Worm (Caenorhabditis elegans) whole organism, young adult: ENCODE measurements around the gene txt-6.

Experiments
- B0261.1 ChIP-seq: sonication (generic microtip); optimal IDR thresholded peaks from 2 replicates; lab custom pipeline; 2016; ENCODE audit warnings: mild to moderate bottlenecking, missing genetic modification characterization, moderate library complexity, missing compliant biosample characterization
- B0336.3 ChIP-seq: fragments of 200-800 bp; sonication (Bioruptor generic); IDR thresholded peaks from 2 replicates; pipeline ENCODE4 v1.3.6; 2022; ENCODE audit warnings: missing genetic modification characterization, missing compliant biosample characterization
- F10E7.11 ChIP-seq: sonication (generic microtip); optimal IDR thresholded peaks from 2 replicates; lab custom pipeline; 2017; ENCODE audit warnings: mild to moderate bottlenecking, missing genetic modification characterization, moderate library complexity, missing compliant biosample characterization
- F33H1.4 ChIP-seq: fragments of 200-800 bp; sonication (Bioruptor generic); IDR thresholded peaks from 2 replicates; pipeline ENCODE4 v1.3.6; 2022; ENCODE audit warnings: missing genetic modification reagents, missing genetic modification characterization, missing compliant biosample characterization
- F55B11.4 ChIP-seq: sonication (generic microtip); optimal IDR thresholded peaks from 2 replicates; lab custom pipeline; 2016; ENCODE audit warnings: missing compliant biosample characterization, missing genetic modification characterization, borderline replicate concordance; ENCODE audit not compliant: insufficient read depth
- F57C9.4 ChIP-seq: sonication (generic microtip); optimal IDR thresholded peaks from 2 replicates; lab custom pipeline; 2017; ENCODE audit warnings: mild to moderate bottlenecking, missing genetic modification characterization, missing compliant biosample characterization
- Y53G8AR.9 ChIP-seq: fragments of 200-800 bp; sonication (Bioruptor generic); conservative IDR thresholded peaks from 2 replicates; pipeline ENCODE4 v1.3.6; 2022; ENCODE audit warnings: missing genetic modification reagents, missing genetic modification characterization, missing compliant biosample characterization
- Y95B8A.8 ChIP-seq: fragments of 200-800 bp; sonication (Bioruptor generic); IDR thresholded peaks from 2 replicates; pipeline ENCODE4 v1.3.6; 2022; ENCODE audit warnings: missing genetic modification reagents, missing genetic modification characterization, missing compliant biosample characterization
- ZK185.1 ChIP-seq: sonication (generic microtip); optimal IDR thresholded peaks from 2 replicates; lab custom pipeline; 2016; ENCODE audit warnings: mild to moderate bottlenecking, missing genetic modification characterization, missing compliant biosample characterization; ENCODE audit not compliant: poor library complexity, severe bottlenecking
- aptf-2 ChIP-seq: fragments of 200-800 bp; sonication (Bioruptor generic); conservative IDR thresholded peaks from 2 replicates; pipeline ENCODE4 v1.3.6; 2022; ENCODE audit warnings: missing genetic modification reagents, missing genetic modification characterization, missing compliant biosample characterization
- aptf-3 ChIP-seq: fragments of 200-800 bp; sonication (Bioruptor generic); IDR thresholded peaks from 2 replicates; pipeline ENCODE4 v1.3.6; 2022; ENCODE audit warnings: missing genetic modification characterization, missing compliant biosample characterization
- atf-7 ChIP-seq: sonication (generic microtip); optimal IDR thresholded peaks from 2 replicates; lab custom pipeline; 2017; ENCODE audit warnings: mild to moderate bottlenecking, missing genetic modification characterization, missing compliant biosample characterization
- bed-1 ChIP-seq: fragments of 200-800 bp; sonication (Bioruptor generic); IDR thresholded peaks from 2 replicates; pipeline ENCODE4 v1.3.6; 2022; ENCODE audit warnings: missing genetic modification reagents, missing genetic modification characterization, missing compliant biosample characterization
- cebp-1 ChIP-seq, 2 experiments: fragments of 200-800 bp in 1 of 2; sonication (Bioruptor generic) in 1 of 2; sonication (generic microtip) in 1 of 2; IDR thresholded peaks in 1 of 2; optimal IDR thresholded peaks in 1 of 2; 2 replicates each; pipeline versions ENCODE4 v1.3.6 to Lab custom; 2017 to 2022; ENCODE audit warnings: missing compliant biosample characterization in 2 of 2, missing genetic modification characterization in 2 of 2, mild to moderate bottlenecking in 1 of 2, missing genetic modification reagents in 1 of 2, moderate library complexity in 1 of 2
- cebp-2 ChIP-seq: fragments of 200-800 bp; sonication (Bioruptor generic); IDR thresholded peaks from 2 replicates; pipeline ENCODE4 v1.3.6; 2022; ENCODE audit warnings: missing genetic modification characterization, missing compliant biosample characterization
- ceh-40 ChIP-seq: fragments of 200-800 bp; sonication (Bioruptor generic); IDR thresholded peaks from 2 replicates; pipeline ENCODE4 v1.3.6; 2022; ENCODE audit warnings: missing genetic modification characterization, missing compliant biosample characterization
- ceh-58 ChIP-seq: fragments of 200-800 bp; sonication (Bioruptor generic); IDR thresholded peaks from 2 replicates; pipeline ENCODE4 v1.3.6; 2022; ENCODE audit warnings: missing genetic modification characterization, missing compliant biosample characterization
- ceh-91 ChIP-seq: fragments of 200-800 bp; sonication (Bioruptor generic); IDR thresholded peaks from 2 replicates; pipeline ENCODE4 v1.3.6; 2022; ENCODE audit warnings: missing genetic modification reagents, missing genetic modification characterization, missing compliant biosample characterization
- chd-7 ChIP-seq: sonication (generic microtip); optimal IDR thresholded peaks from 2 replicates; lab custom pipeline; 2016; ENCODE audit warnings: mild to moderate bottlenecking, missing genetic modification characterization, moderate library complexity, missing compliant biosample characterization
- egrh-3 ChIP-seq: fragments of 200-800 bp; sonication (Bioruptor generic); IDR thresholded peaks from 2 replicates; pipeline ENCODE4 v1.3.6; 2022; ENCODE audit warnings: missing genetic modification reagents, missing genetic modification characterization, missing compliant biosample characterization
- ekl-4 ChIP-seq: fragments of 200-800 bp; sonication (Bioruptor generic); IDR thresholded peaks from 2 replicates; pipeline ENCODE4 v1.3.6; 2022; ENCODE audit warnings: missing genetic modification reagents, missing genetic modification characterization, missing compliant biosample characterization
- let-607 ChIP-seq, 2 experiments: fragments of 200-800 bp in 1 of 2; sonication (Bioruptor generic) in 1 of 2; sonication (generic microtip) in 1 of 2; optimal IDR thresholded peaks; 2 replicates each; lab custom pipeline; 2016 to 2018; ENCODE audit warnings: mild to moderate bottlenecking in 2 of 2, missing compliant biosample characterization in 2 of 2, missing genetic modification characterization in 2 of 2, moderate library complexity in 2 of 2, missing genotype in 1 of 2
- lin-26 ChIP-seq: fragments of 200-800 bp; sonication (Bioruptor generic); IDR thresholded peaks from 2 replicates; pipeline ENCODE4 v1.3.6; 2022; ENCODE audit warnings: missing genetic modification reagents, missing genetic modification characterization, missing compliant biosample characterization
- lin-35 ChIP-seq, 3 experiments: fragments of 150-350 bp in 2 of 3; sonication (generic microtip) in 1 of 3; optimal IDR thresholded peaks; 2 replicates each; lab custom pipeline; 2014 to 2018; ENCODE audit warnings: missing biosample characterization in 3 of 3, missing genetic modification characterization in 3 of 3, missing genetic modification reagents in 3 of 3
- lin-40 ChIP-seq: sonication (generic microtip); optimal IDR thresholded peaks from 2 replicates; lab custom pipeline; 2016; ENCODE audit warnings: missing genetic modification characterization, mild to moderate bottlenecking, missing compliant biosample characterization, missing genotype, missing genetic modification reagents
- lir-1 ChIP-seq: fragments of 200-800 bp; sonication (Bioruptor generic); conservative IDR thresholded peaks from 2 replicates; pipeline ENCODE4 v1.3.6; 2022; ENCODE audit warnings: missing genetic modification reagents, missing genetic modification characterization, missing compliant biosample characterization
- lsl-1 ChIP-seq: fragments of 200-800 bp; sonication (Bioruptor generic); optimal IDR thresholded peaks from 2 replicates; lab custom pipeline; 2018; ENCODE audit warnings: mild to moderate bottlenecking, missing genetic modification characterization, moderate library complexity, missing compliant biosample characterization
- lsy-27 ChIP-seq: sonication (generic microtip); optimal IDR thresholded peaks from 2 replicates; lab custom pipeline; 2017; ENCODE audit warnings: missing genetic modification characterization, mild to moderate bottlenecking, missing compliant biosample characterization, antibody characterized with exemption, missing genotype, borderline replicate concordance; ENCODE audit not compliant: insufficient read depth
- madf-3 ChIP-seq: fragments of 200-800 bp; sonication (Bioruptor generic); IDR thresholded peaks from 2 replicates; pipeline ENCODE4 v1.3.6; 2022; ENCODE audit warnings: missing genetic modification reagents, missing genetic modification characterization, missing compliant biosample characterization
- madf-6 ChIP-seq: fragments of 200-800 bp; sonication (Bioruptor generic); IDR thresholded peaks from 2 replicates; pipeline ENCODE4 v1.3.6; 2022; ENCODE audit warnings: missing genetic modification reagents, missing genetic modification characterization, missing compliant biosample characterization
- nfyb-1 ChIP-seq: fragments of 200-800 bp; sonication (Bioruptor generic); IDR thresholded peaks from 2 replicates; pipeline ENCODE4 v1.3.6; 2022; ENCODE audit warnings: missing genetic modification reagents, missing genetic modification characterization, missing compliant biosample characterization
- nhr-27 ChIP-seq: fragments of 200-800 bp; sonication (Bioruptor generic); optimal IDR thresholded peaks from 2 replicates; lab custom pipeline; 2018; ENCODE audit warnings: mild to moderate bottlenecking, missing genetic modification characterization, moderate library complexity, missing compliant biosample characterization
- nhr-80 ChIP-seq: sonication (generic microtip); optimal IDR thresholded peaks from 2 replicates; lab custom pipeline; 2016; ENCODE audit warnings: missing genetic modification characterization, missing compliant biosample characterization
- nhr-90 ChIP-seq: sonication (generic microtip); optimal IDR thresholded peaks from 2 replicates; lab custom pipeline; 2016; ENCODE audit warnings: missing genotype, mild to moderate bottlenecking, missing genetic modification characterization, missing compliant biosample characterization
- pbrm-1 ChIP-seq: fragments of 200-800 bp; sonication (Bioruptor generic); IDR thresholded peaks from 2 replicates; pipeline ENCODE4 v1.3.6; 2022; ENCODE audit warnings: missing genetic modification reagents, missing genetic modification characterization, missing compliant biosample characterization
- repo-1 ChIP-seq: sonication (generic microtip); optimal IDR thresholded peaks from 2 replicates; lab custom pipeline; 2017; ENCODE audit warnings: mild to moderate bottlenecking, missing genetic modification characterization, missing compliant biosample characterization
- somi-1 ChIP-seq: fragments of 200-800 bp; sonication (Bioruptor generic); optimal IDR thresholded peaks from 2 replicates; lab custom pipeline; 2018; ENCODE audit warnings: mild to moderate bottlenecking, missing genetic modification characterization, missing compliant biosample characterization
- tbp1 ChIP-seq: fragments of 200-800 bp; sonication (Bioruptor generic); optimal IDR thresholded peaks from 2 replicates; lab custom pipeline; 2018; ENCODE audit warnings: mild to moderate bottlenecking, missing genetic modification characterization, missing compliant biosample characterization
- unc-62 ChIP-seq: fragments of 150-350 bp; optimal IDR thresholded peaks from 2 replicates; lab custom pipeline; 2014; ENCODE audit warnings: missing biosample characterization, missing genetic modification reagents, missing genetic modification characterization
- ztf-26 ChIP-seq: sonication (generic microtip); optimal IDR thresholded peaks from 2 replicates; lab custom pipeline; 2017; ENCODE audit warnings: missing genetic modification characterization, missing compliant biosample characterization
- ztf-6 ChIP-seq: fragments of 200-800 bp; sonication (Bioruptor generic); IDR thresholded peaks from 2 replicates; pipeline ENCODE4 v1.3.6; 2022; ENCODE audit warnings: missing genetic modification reagents, missing genetic modification characterization, missing compliant biosample characterization

The txt-6 gene

ce11 chrV:4632808-4633207, 26.1 kb upstream of the txt-6 start (continued):
- TF ChIP-seq tbp1 (GFP tag; lab: Kevin White, UChicago) = peak; percentile 78
- 0 out of 2 replicates have a peak, but pooled peaks have one; percentile 81 for TF ChIP-seq ceh-58 (GFP tag; lab: Robert Waterston, UW)
- TF ChIP-seq Y95B8A.8 (GFP tag; lab: Robert Waterston, UW) = peak; percentile 43; the same call in 1 of the 2 replicates
- TF ChIP-seq B0261.1 (tag; lab: Kevin White, UChicago) = peak; percentile 33
- peak; percentile 43 for TF ChIP-seq F33H1.4 (GFP tag; lab: Robert Waterston, UW)
- peak; percentile 1 for TF ChIP-seq nhr-90 (tag; lab: Kevin White, UChicago)
- TF ChIP-seq egrh-3 (GFP tag; lab: Robert Waterston, UW) = peak; percentile 39; the same call in 1 of the 2 replicates
- peak; percentile 98 for TF ChIP-seq lin-26
- TF ChIP-seq madf-3 (GFP tag; lab: Robert Waterston, UW) = 0 out of 2 replicates have a peak, but pooled peaks have one; percentile 53
- peak; percentile 78; the same call in 1 of the 2 replicates for TF ChIP-seq cebp-2 (GFP tag; lab: Robert Waterston, UW)
- peak; percentile 68 for TF ChIP-seq nfyb-1 (GFP tag; lab: Robert Waterston, UW)
- TF ChIP-seq, all 124 proteins: peak for 35; not testable (repeated sequence) for 89

DNA sequence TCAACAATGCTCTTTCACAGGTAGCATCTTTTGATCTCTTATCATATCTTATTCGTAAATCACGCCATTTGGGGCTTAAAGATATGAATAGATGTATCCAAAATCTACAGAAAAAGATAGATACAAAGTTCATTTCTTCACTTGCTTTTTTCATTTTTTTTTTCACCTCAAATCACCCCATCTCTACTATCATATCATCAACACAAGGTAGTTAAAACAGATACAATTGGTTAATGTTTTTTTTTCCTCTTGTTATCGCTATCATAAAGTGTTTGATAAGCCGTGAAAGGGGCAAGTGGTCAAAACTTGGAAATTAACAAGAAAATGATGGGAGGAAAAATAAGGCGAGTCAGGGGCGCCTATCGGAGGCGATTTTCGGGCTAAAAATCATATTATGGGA, 23.5 kb upstream of the txt-6 start:
- peak; percentile 60 for TF ChIP-seq nhr-80 (tag; lab: Kevin White, UChicago)
- TF ChIP-seq lsl-1 (GFP tag; lab: Kevin White, UChicago) = no peak
- TF ChIP-seq bed-1 (GFP tag; lab: Robert Waterston, UW) = no peak
- no peak for TF ChIP-seq aptf-2 (GFP tag; lab: Robert Waterston, UW)
- no peak for TF ChIP-seq atf-7
- TF ChIP-seq repo-1 = no peak

DNA sequence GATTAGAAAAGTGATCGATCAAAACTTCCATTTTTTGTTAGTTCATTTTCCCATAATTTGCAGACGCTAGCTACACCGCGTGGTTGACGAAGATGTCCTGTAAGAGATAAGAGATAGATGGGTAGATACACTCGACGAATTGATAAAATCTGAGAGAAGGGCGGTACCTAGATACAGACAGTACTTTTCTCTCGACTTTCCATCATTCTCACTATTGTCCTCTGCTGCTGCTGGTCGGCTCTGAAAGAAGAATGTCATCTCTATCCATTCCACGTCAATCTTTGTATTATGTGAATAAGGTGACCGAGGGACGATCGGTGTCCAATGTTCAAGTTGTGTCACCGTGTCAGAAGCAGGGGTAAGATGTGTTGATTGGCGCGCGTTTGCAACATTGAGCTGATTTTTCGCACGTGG, 21.8 kb upstream of the txt-6 start, which contains the start of gene pmt-2:
Gene pmt-2 (plus strand): TSS at position 64 of the 414 bp plus-strand sequence.
- TF ChIP-seq ztf-26 (tag; lab: Kevin White, UChicago) = peak; percentile 35
- 0 out of 2 replicates have a peak, but pooled peaks have one; percentile 16 for TF ChIP-seq madf-3 (GFP tag; lab: Robert Waterston, UW)
- no peak for TF ChIP-seq lir-1 (GFP tag; lab: Robert Waterston, UW)
- no peak; the same call in 1 of the 2 replicates for TF ChIP-seq madf-6
- 0 out of 2 replicates have a peak, but pooled peaks have one; percentile 54 for TF ChIP-seq B0336.3
- peak; percentile 10 for TF ChIP-seq chd-7 (tag; lab: Kevin White, UChicago)
- TF ChIP-seq somi-1 (GFP tag; lab: Kevin White, UChicago) = no peak
- TF ChIP-seq nhr-27 (tag; lab: Kevin White, UChicago) = peak; percentile 5
- TF ChIP-seq aptf-3 (GFP tag; lab: Robert Waterston, UW) = no peak
- no peak for TF ChIP-seq unc-62 (GFP tag; lab: Kevin White, UChicago)
- TF ChIP-seq Y95B8A.8 (GFP tag; lab: Robert Waterston, UW) = no peak
- TF ChIP-seq cebp-1 (GFP tag; IDR thresholded peaks at IDR 0.05; lab: Robert Waterston, UW) = no peak
- peak; percentile 4 for TF ChIP-seq cebp-1 (tag; optimal IDR thresholded peaks at IDR 0.05; lab: Kevin White, UChicago)
- TF ChIP-seq let-607 (tag; optimal IDR thresholded peaks at IDR 0.05; lab: Kevin White, UChicago) = peak in 1 of 2 experiments; percentile 54
- TF ChIP-seq lin-26 = 0 out of 2 replicates have a peak, but pooled peaks have one; percentile 11
- peak; percentile 71 for TF ChIP-seq nhr-80 (tag; lab: Kevin White, UChicago)
- peak; percentile 21 for TF ChIP-seq lin-40 (tag; lab: Kevin White, UChicago)
- TF ChIP-seq pbrm-1 (GFP tag; lab: Robert Waterston, UW) = no peak
- peak; percentile 14 for TF ChIP-seq F57C9.4 (tag; lab: Kevin White, UChicago)
- TF ChIP-seq atf-7 = peak; percentile 48

DNA sequence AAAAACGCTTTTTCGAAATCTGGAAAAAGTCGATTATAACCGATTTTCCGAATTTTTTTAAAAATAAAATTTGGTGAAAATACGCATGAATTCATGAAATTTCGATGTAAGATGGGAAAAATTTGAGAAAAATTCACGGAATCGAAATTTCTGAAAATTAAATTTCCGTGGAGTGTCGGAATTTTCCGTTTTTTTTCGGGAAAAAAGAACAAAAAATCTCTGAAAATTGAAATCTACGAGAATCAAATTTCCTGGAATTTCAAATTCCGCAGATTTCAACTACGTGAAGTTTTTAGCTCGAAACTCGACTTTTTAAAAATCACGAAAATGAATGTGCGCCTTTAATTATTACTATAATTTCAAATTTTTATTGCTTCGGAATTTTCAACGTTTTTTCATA, 19.6 kb upstream of the txt-6 start:
- TF ChIP-seq F10E7.11 (tag; lab: Kevin White, UChicago) (no peak), ZK185.1 (tag; lab: Kevin White, UChicago) (no peak), cebp-1 (GFP tag; IDR thresholded peaks at IDR 0.05; lab: Robert Waterston, UW) (no peak), cebp-1 (tag; optimal IDR thresholded peaks at IDR 0.05; lab: Kevin White, UChicago) (no peak), lsy-27 (tag; lab: Kevin White, UChicago) (no peak), F55B11.4 (no peak), Y53G8AR.9 (GFP tag; lab: Robert Waterston, UW) (no peak), aptf-2 (GFP tag; lab: Robert Waterston, UW) (no peak), ceh-40 (no peak), lin-35 (GFP tag; optimal IDR thresholded peaks at IDR 0.05; lab: Kevin White, UChicago) (no peak), ceh-91 (GFP tag; lab: Robert Waterston, UW) (no peak), ztf-6 (GFP tag; lab: Robert Waterston, UW) (no peak), lir-1 (GFP tag; lab: Robert Waterston, UW) (no peak), ekl-4 (GFP tag; lab: Robert Waterston, UW) (no peak), aptf-3 (GFP tag; lab: Robert Waterston, UW) (no peak)
